Worm (Caenorhabditis elegans): Measurements from ENCODE around the gene del-9.

Gene del-9

ce11 chrX:3628016-3628415, 10.9 kb upstream of the del-9 start, which contains the start of gene vep-2:
Gene vep-2, plus strand, starts transcription at chrX:3628316.
- no peak for TF ChIP-seq ztf-4 (tag; optimal IDR thresholded peaks at IDR 0.05)
- no peak for TF ChIP-seq ceh-9 (tag; optimal IDR thresholded peaks at IDR 0.05)
- TF ChIP-seq ztf-11 (tag; optimal IDR thresholded peaks at IDR 0.05), result no peak
- TF ChIP-seq eor-1 (tag; optimal IDR thresholded peaks at IDR 0.05), result no peak
- TF ChIP-seq R02D3.7 (tag; optimal IDR thresholded peaks at IDR 0.05), result no peak
- no peak for TF ChIP-seq nhr-43 (tag; optimal IDR thresholded peaks at IDR 0.05; ENCODE audit: poor library complexity, severe bottlenecking)
- TF ChIP-seq aly-2 (tag; optimal IDR thresholded peaks at IDR 0.05), result no peak
- TF ChIP-seq skn-1 (tag; optimal IDR thresholded peaks at IDR 0.05), result no peak
- no peak for TF ChIP-seq tbx-2 (tag; optimal IDR thresholded peaks at IDR 0.05)
- TF ChIP-seq fkh-2 (tag; optimal IDR thresholded peaks at IDR 0.05), result no peak
- TF ChIP-seq nhr-11 (tag; optimal IDR thresholded peaks at IDR 0.05), result no peak
- no peak for TF ChIP-seq nhr-237 (tag; optimal IDR thresholded peaks at IDR 0.05)
- TF ChIP-seq sea-2 (GFP tag; optimal IDR thresholded peaks at IDR 0.05), result no peak
- TF ChIP-seq ceh-16 (tag; optimal IDR thresholded peaks at IDR 0.05), result no peak
- TF ChIP-seq egl-5 (tag; optimal IDR thresholded peaks at IDR 0.05), result no peak
- no peak for TF ChIP-seq nhr-28 (tag; optimal IDR thresholded peaks at IDR 0.05)

ce11 chrX:3625599-3625998, 8.5 kb upstream of the del-9 start:
- no peak for TF ChIP-seq nhr-11 (tag; optimal IDR thresholded peaks at IDR 0.05)
- TF ChIP-seq nhr-25 (tag; optimal IDR thresholded peaks at IDR 0.05), result no peak
- TF ChIP-seq R02D3.7 (tag; optimal IDR thresholded peaks at IDR 0.05), result no peak
- no peak for TF ChIP-seq nfya-1 (tag; optimal IDR thresholded peaks at IDR 0.05; ENCODE audit: insufficient read depth)
- no peak for TF ChIP-seq nhr-76 (tag; optimal IDR thresholded peaks at IDR 0.05)
- no peak for TF ChIP-seq skn-1 (tag; optimal IDR thresholded peaks at IDR 0.05)
- no peak for TF ChIP-seq ceh-16 (tag; optimal IDR thresholded peaks at IDR 0.05)
- TF ChIP-seq lsy-12 (tag; optimal IDR thresholded peaks at IDR 0.05), result no peak
- no peak for TF ChIP-seq nhr-23 (tag; optimal IDR thresholded peaks at IDR 0.05)
- TF ChIP-seq nhr-43 (tag; optimal IDR thresholded peaks at IDR 0.05; ENCODE audit: poor library complexity, severe bottlenecking), result no peak
- TF ChIP-seq ztf-11 (tag; optimal IDR thresholded peaks at IDR 0.05), result no peak
- no peak for TF ChIP-seq aly-2 (tag; optimal IDR thresholded peaks at IDR 0.05)
- no peak for TF ChIP-seq mml-1 (tag; optimal IDR thresholded peaks at IDR 0.05)
- TF ChIP-seq pqm-1 (tag; optimal IDR thresholded peaks at IDR 0.05), result no peak
- no peak for TF ChIP-seq ceh-82 (tag; optimal IDR thresholded peaks at IDR 0.05)
- no peak for TF ChIP-seq fkh-10 (GFP tag; optimal IDR thresholded peaks at IDR 0.05)
- no peak for TF ChIP-seq ceh-9 (tag; optimal IDR thresholded peaks at IDR 0.05)
- TF ChIP-seq nhr-237 (tag; optimal IDR thresholded peaks at IDR 0.05), result no peak
- no peak for TF ChIP-seq unc-39 (tag; optimal IDR thresholded peaks at IDR 0.05)
- TF ChIP-seq lin-39 (tag; optimal IDR thresholded peaks at IDR 0.05), result no peak

- TF ChIP-seq nhr-67 (tag; optimal IDR thresholded peaks at IDR 0.05) (no peak), elt-1 (tag; optimal IDR thresholded peaks at IDR 0.05) (no peak), aly-2 (tag; optimal IDR thresholded peaks at IDR 0.05) (no peak), lin-39 (tag; optimal IDR thresholded peaks at IDR 0.05) (no peak), unc-62 (GFP tag; optimal IDR thresholded peaks at IDR 0.05) (no peak), nhr-12 (tag; optimal IDR thresholded peaks at IDR 0.05) (no peak), nhr-25 (tag; optimal IDR thresholded peaks at IDR 0.05) (no peak), fos-1 (tag; optimal IDR thresholded peaks at IDR 0.05) (no peak), unc-39 (tag; optimal IDR thresholded peaks at IDR 0.05) (no peak), ceh-82 (tag; optimal IDR thresholded peaks at IDR 0.05) (no peak)
Measured at ce11 chrX:3623162-3623561, 6.0 kb upstream of the del-9 start, which contains the start of gene C18B2.2. Gene C18B2.2, plus strand, starts transcription at chrX:3623462.

ce11 chrX:3618842-3619241, 1.7 kb upstream of the del-9 start:
- TF ChIP-seq nhr-76 (tag; optimal IDR thresholded peaks at IDR 0.05) (no peak), nhr-77 (tag; optimal IDR thresholded peaks at IDR 0.05) (no peak)

ce11 chrX:3613665-3614064, 3.5 kb downstream of the del-9 start:
- TF ChIP-seq lin-15B (tag; optimal IDR thresholded peaks at IDR 0.05), result no peak
- no peak for TF ChIP-seq egl-27 (tag; optimal IDR thresholded peaks at IDR 0.05)
- peak; percentile 28 for TF ChIP-seq skn-1 (tag; optimal IDR thresholded peaks at IDR 0.05)
- TF ChIP-seq elt-2 (tag; optimal IDR thresholded peaks at IDR 0.05), result peak; percentile 91
- peak; percentile 76 for TF ChIP-seq pqm-1 (tag; optimal IDR thresholded peaks at IDR 0.05)
- no peak for TF ChIP-seq sea-2 (GFP tag; optimal IDR thresholded peaks at IDR 0.05)
